Worm (Caenorhabditis elegans) whole organism, late embryonic: ENCODE measurements around the gene nhr-115.
"Not testable (repeated sequence)": the region's sequence is repeated elsewhere in the genome, so short reads cannot be mapped to it uniquely, and the experiment has no call there.

ENCODE experiments used
- K09A11.1 ChIP-seq: sonication (generic microtip); optimal IDR thresholded peaks from 2 replicates; lab custom pipeline; 2017; ENCODE audit warnings: antibody characterized with exemption, mild to moderate bottlenecking, missing genetic modification characterization, missing compliant biosample characterization; ENCODE audit not compliant: insufficient read depth
- T23F11.4 ChIP-seq: fragments of 200-800 bp; sonication (Bioruptor generic); optimal IDR thresholded peaks from 2 replicates; lab custom pipeline; 2018; ENCODE audit warnings: mild to moderate bottlenecking, missing genetic modification characterization, missing compliant biosample characterization
- Y22D7AL.16 ChIP-seq: sonication (generic microtip); optimal IDR thresholded peaks from 2 replicates; lab custom pipeline; 2016; ENCODE audit warnings: missing genetic modification characterization, missing compliant biosample characterization
- ahr-1 ChIP-seq: sonication (generic microtip); optimal IDR thresholded peaks from 2 replicates; lab custom pipeline; 2016; ENCODE audit warnings: missing genetic modification characterization, missing compliant biosample characterization
- ceh-14 ChIP-seq: sonication (generic microtip); optimal IDR thresholded peaks from 2 replicates; lab custom pipeline; 2016; ENCODE audit warnings: missing genotype, missing genetic modification characterization, missing compliant biosample characterization
- ceh-24 ChIP-seq: sonication (generic microtip); optimal IDR thresholded peaks from 2 replicates; lab custom pipeline; 2016; ENCODE audit warnings: mild to moderate bottlenecking, missing genetic modification characterization, missing compliant biosample characterization
- ceh-31 ChIP-seq: sonication (generic microtip); optimal IDR thresholded peaks from 2 replicates; lab custom pipeline; 2016; ENCODE audit warnings: missing genetic modification characterization, missing compliant biosample characterization
- ceh-34 ChIP-seq: sonication (generic microtip); optimal IDR thresholded peaks from 2 replicates; lab custom pipeline; 2016; ENCODE audit warnings: mild to moderate bottlenecking, missing genetic modification characterization, missing compliant biosample characterization
- ceh-48 ChIP-seq: sonication (generic microtip); optimal IDR thresholded peaks from 2 replicates; lab custom pipeline; 2016; ENCODE audit warnings: missing genetic modification characterization, inconsistent platforms, missing compliant biosample characterization
- ceh-6 ChIP-seq: fragments of 200-800 bp; sonication (Bioruptor generic); optimal IDR thresholded peaks from 2 replicates; lab custom pipeline; 2018; ENCODE audit warnings: mild to moderate bottlenecking, missing genetic modification characterization, missing compliant biosample characterization
- ceh-9 ChIP-seq: sonication (generic microtip); optimal IDR thresholded peaks from 2 replicates; lab custom pipeline; 2016; ENCODE audit warnings: mild to moderate bottlenecking, missing genetic modification characterization, inconsistent platforms, missing compliant biosample characterization
- dmd-4 ChIP-seq: sonication (generic microtip); optimal IDR thresholded peaks from 2 replicates; lab custom pipeline; 2016; ENCODE audit warnings: borderline replicate concordance, missing genetic modification characterization, missing compliant biosample characterization
- dve-1 ChIP-seq: sonication (generic microtip); optimal IDR thresholded peaks from 2 replicates; lab custom pipeline; 2017; ENCODE audit warnings: antibody characterized with exemption, mild to moderate bottlenecking, missing genetic modification characterization, missing compliant biosample characterization
- ets-4 ChIP-seq: sonication (generic microtip); optimal IDR thresholded peaks from 2 replicates; lab custom pipeline; 2016; ENCODE audit warnings: missing genetic modification characterization, missing compliant biosample characterization
- fax-1 ChIP-seq: sonication (generic microtip); optimal IDR thresholded peaks from 2 replicates; lab custom pipeline; 2016; ENCODE audit warnings: missing genotype, missing genetic modification characterization, missing compliant biosample characterization
- fkh-10 ChIP-seq: fragments of 150-350 bp; optimal IDR thresholded peaks from 2 replicates; lab custom pipeline; 2014; ENCODE audit warnings: missing biosample characterization, missing genetic modification reagents, missing genetic modification characterization
- hlh-13 ChIP-seq: fragments of 200-800 bp; sonication (Bioruptor generic); optimal IDR thresholded peaks from 2 replicates; lab custom pipeline; 2018; ENCODE audit warnings: mild to moderate bottlenecking, missing genetic modification characterization, missing compliant biosample characterization
- hlh-8 ChIP-seq: sonication (generic microtip); optimal IDR thresholded peaks from 2 replicates; lab custom pipeline; 2016; ENCODE audit warnings: missing genotype, missing genetic modification characterization, missing compliant biosample characterization
- lim-6 ChIP-seq: sonication (generic microtip); optimal IDR thresholded peaks from 2 replicates; lab custom pipeline; 2016; ENCODE audit warnings: missing genetic modification characterization, missing compliant biosample characterization
- lin-11 ChIP-seq: fragments of 200-800 bp; sonication (Bioruptor generic); optimal IDR thresholded peaks from 2 replicates; lab custom pipeline; 2018; ENCODE audit warnings: mild to moderate bottlenecking, missing genetic modification characterization, missing compliant biosample characterization
- mec-3 ChIP-seq: sonication (generic microtip); optimal IDR thresholded peaks from 2 replicates; lab custom pipeline; 2016; ENCODE audit warnings: borderline replicate concordance, missing genetic modification characterization, missing compliant biosample characterization
- nfya-1 ChIP-seq: sonication (generic microtip); optimal IDR thresholded peaks from 2 replicates; lab custom pipeline; 2017; ENCODE audit warnings: missing genetic modification characterization, mild to moderate bottlenecking, missing compliant biosample characterization, antibody characterized with exemption, moderate library complexity
- nhr-11 ChIP-seq: fragments of 150-350 bp; optimal IDR thresholded peaks from 2 replicates; lab custom pipeline; 2014; ENCODE audit warnings: missing biosample characterization, missing genetic modification characterization
- nhr-232 ChIP-seq: sonication (generic microtip); optimal IDR thresholded peaks from 2 replicates; lab custom pipeline; 2016; ENCODE audit warnings: missing genetic modification characterization, missing compliant biosample characterization
- odd-2 ChIP-seq: sonication (generic microtip); optimal IDR thresholded peaks from 2 replicates; lab custom pipeline; 2017; ENCODE audit warnings: antibody characterized with exemption, mild to moderate bottlenecking, missing genetic modification characterization, missing compliant biosample characterization
- pat-9 ChIP-seq: fragments of 200-800 bp; sonication (Bioruptor generic); optimal IDR thresholded peaks from 2 replicates; lab custom pipeline; 2018; ENCODE audit warnings: mild to moderate bottlenecking, missing genetic modification characterization, moderate library complexity, missing compliant biosample characterization
- pqm-1 ChIP-seq: sonication (generic microtip); optimal IDR thresholded peaks from 2 replicates; lab custom pipeline; 2016; ENCODE audit warnings: missing genetic modification characterization, missing compliant biosample characterization
- rnt-1 ChIP-seq: sonication (generic microtip); optimal IDR thresholded peaks from 2 replicates; lab custom pipeline; 2016; ENCODE audit warnings: missing genetic modification characterization, missing compliant biosample characterization
- sdc-2 ChIP-seq: sonication (generic microtip); optimal IDR thresholded peaks from 2 replicates; lab custom pipeline; 2016; ENCODE audit warnings: missing genotype, missing genetic modification characterization, missing compliant biosample characterization
- sox-4 ChIP-seq: sonication (generic microtip); optimal IDR thresholded peaks from 2 replicates; lab custom pipeline; 2017; ENCODE audit warnings: mild to moderate bottlenecking, missing genetic modification characterization, inconsistent platforms, missing compliant biosample characterization
- tbx-2 ChIP-seq: sonication (generic microtip); optimal IDR thresholded peaks from 2 replicates; lab custom pipeline; 2016; ENCODE audit warnings: missing genetic modification characterization, missing compliant biosample characterization
- unc-42 ChIP-seq: sonication (generic microtip); optimal IDR thresholded peaks from 2 replicates; lab custom pipeline; 2016; ENCODE audit warnings: missing genotype, missing genetic modification characterization, missing compliant biosample characterization
- zip-5 ChIP-seq: sonication (generic microtip); optimal IDR thresholded peaks from 2 replicates; lab custom pipeline; 2016; ENCODE audit warnings: missing genetic modification characterization, missing compliant biosample characterization

nhr-115 gene

ce11 chrV:2300905-2301304, 8.6 kb downstream of the nhr-115 start, which contains the start of gene Y19D10B.8:
Gene Y19D10B.8 (minus strand): TSS chrV:2301005.
- no peak for TF ChIP-seq ahr-1 (tag; lab: Kevin White, UChicago)

- no peak for TF ChIP-seq nhr-11 (tag; lab: Kevin White, UChicago)
- TF ChIP-seq zip-5 (tag; lab: Kevin White, UChicago), result no peak
- no peak for TF ChIP-seq fax-1
- TF ChIP-seq nhr-232 (tag; lab: Kevin White, UChicago), result no peak
- no peak for TF ChIP-seq odd-2
- TF ChIP-seq ceh-24 (tag; lab: Kevin White, UChicago), result no peak
- no peak for TF ChIP-seq ceh-9 (tag; lab: Kevin White, UChicago)
- no peak for TF ChIP-seq sox-4 (tag; lab: Kevin White, UChicago)
Measured at ce11 chrV:2303775-2304174, 11.4 kb downstream of the nhr-115 start, which contains the start of gene irld-15. Gene irld-15 (minus strand): TSS chrV:2303875.

- TF ChIP-seq unc-42 (tag; lab: Kevin White, UChicago) (no peak), ets-4 (no peak), mec-3 (tag; lab: Kevin White, UChicago) (no peak), tbx-2 (tag; lab: Kevin White, UChicago) (no peak), T23F11.4 (no peak), rnt-1 (tag; lab: Kevin White, UChicago) (no peak), hlh-8 (tag; lab: Kevin White, UChicago) (no peak), ceh-6 (no peak), pqm-1 (no peak), ceh-14 (tag; lab: Kevin White, UChicago) (no peak), lim-6 (tag; lab: Kevin White, UChicago) (no peak), ceh-31 (tag; lab: Kevin White, UChicago) (no peak), pat-9 (tag; lab: Kevin White, UChicago) (no peak), fkh-10 (GFP tag; lab: Kevin White, UChicago) (no peak), dve-1 (tag; lab: Kevin White, UChicago) (no peak), ceh-34 (tag; lab: Kevin White, UChicago) (no peak), hlh-13 (GFP tag; lab: Kevin White, UChicago) (no peak), sox-4 (tag; lab: Kevin White, UChicago) (no peak), ceh-48 (no peak), Y22D7AL.16 (tag; lab: Kevin White, UChicago) (no peak)
Measured at ce11 chrV:2306383-2306782, 14.0 kb downstream of the nhr-115 start.

- TF ChIP-seq sdc-2 (tag; lab: Kevin White, UChicago) (no peak), nfya-1 (tag; lab: Kevin White, UChicago) (no peak), dve-1 (tag; lab: Kevin White, UChicago) (no peak)
Measured at ce11 chrV:2308246-2308645, 15.9 kb downstream of the nhr-115 start.

ce11 chrV:2321001-2321400, 28.7 kb downstream of the nhr-115 start, which contains the start of gene Y19D10B.6:
Gene Y19D10B.6 (minus strand): TSS chrV:2321101.
- TF ChIP-seq lin-11 (tag; lab: Kevin White, UChicago); hlh-13 (GFP tag; lab: Kevin White, UChicago); sox-4 (tag; lab: Kevin White, UChicago): not testable (repeated sequence)

- not testable (repeated sequence) for TF ChIP-seq nhr-232, K09A11.1, dmd-4 (tag; lab: Kevin White, UChicago)
Measured at ce11 chrV:2322466-2322865, 30.1 kb downstream of the nhr-115 start, which contains the start of gene pud-1.2. Gene pud-1.2 (minus strand): TSS chrV:2322566.
